Worm (Caenorhabditis elegans) whole organism, L2 larva: ENCODE data around the gene C11H1.5.

Experiments used
- ZK546.5 ChIP-seq: sonication (generic microtip); optimal IDR thresholded peaks from 2 replicates; lab custom pipeline; 2017; ENCODE audit warnings: missing biosample characterization, missing genetic modification characterization
- alr-1 ChIP-seq: fragments of 150-350 bp; optimal IDR thresholded peaks from 2 replicates; lab custom pipeline; 2014; ENCODE audit warnings: missing biosample characterization, missing genetic modification characterization
- aly-2 ChIP-seq: fragments of 150-350 bp; optimal IDR thresholded peaks from 2 replicates; lab custom pipeline; 2014; ENCODE audit warnings: missing biosample characterization, missing genetic modification characterization
- blmp-1 ChIP-seq: sonication (generic microtip); optimal IDR thresholded peaks from 2 replicates; lab custom pipeline; 2017; ENCODE audit warnings: missing genetic modification characterization, mild to moderate bottlenecking, missing compliant biosample characterization, antibody characterized with exemption, moderate library complexity; ENCODE audit not compliant: insufficient read depth
- ceh-82 ChIP-seq: fragments of 150-350 bp; optimal IDR thresholded peaks from 2 replicates; lab custom pipeline; 2014; ENCODE audit warnings: missing biosample characterization, missing genetic modification characterization
- crh-2 ChIP-seq: sonication (generic microtip); optimal IDR thresholded peaks from 2 replicates; lab custom pipeline; 2017; ENCODE audit warnings: missing biosample characterization, missing genetic modification characterization
- elt-3 ChIP-seq: sonication (generic microtip); optimal IDR thresholded peaks from 2 replicates; lab custom pipeline; 2017; ENCODE audit warnings: missing biosample characterization, missing genetic modification characterization
- lin-11 ChIP-seq: fragments of 150-350 bp; sonication (generic microtip); optimal IDR thresholded peaks from 2 replicates; lab custom pipeline; 2014; ENCODE audit warnings: missing biosample characterization, missing genetic modification characterization, inconsistent platforms, mixed read lengths
- lin-13 ChIP-seq: fragments of 150-350 bp; optimal IDR thresholded peaks from 2 replicates; lab custom pipeline; 2014; ENCODE audit warnings: missing biosample characterization, missing genetic modification reagents, missing genetic modification characterization
- nhr-12 ChIP-seq: fragments of 150-350 bp; optimal IDR thresholded peaks from 2 replicates; lab custom pipeline; 2014; ENCODE audit warnings: missing biosample characterization, missing genetic modification characterization
- nhr-77 ChIP-seq: fragments of 150-350 bp; optimal IDR thresholded peaks from 2 replicates; lab custom pipeline; 2014; ENCODE audit warnings: missing biosample characterization, missing genetic modification characterization
- skn-1 ChIP-seq: sonication (generic microtip); optimal IDR thresholded peaks from 2 replicates; lab custom pipeline; 2017; ENCODE audit warnings: missing biosample characterization, missing genetic modification characterization
- unc-55 ChIP-seq: fragments of 150-350 bp; sonication (generic microtip); optimal IDR thresholded peaks from 3 replicates; lab custom pipeline; 2014; ENCODE audit warnings: missing biosample characterization, missing genetic modification reagents, missing genetic modification characterization

DNA sequence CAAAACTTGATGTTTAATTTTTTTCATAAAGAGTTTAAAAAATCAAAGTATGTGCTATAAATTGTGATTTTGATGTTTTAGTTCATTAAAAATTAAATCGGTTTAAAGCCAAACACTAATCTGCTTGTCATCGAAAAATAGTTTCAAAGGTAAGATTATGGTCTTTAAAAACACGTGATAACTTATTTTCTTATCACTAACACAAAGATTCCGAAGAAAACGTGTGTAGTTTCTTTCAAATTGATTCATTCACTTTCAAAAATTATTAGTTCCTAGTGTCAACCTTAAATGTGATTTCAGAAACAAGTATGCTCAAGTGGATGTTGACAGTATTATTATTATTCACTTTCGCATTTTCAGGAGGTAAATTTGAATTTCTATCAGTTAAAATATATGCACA lies 47.0 kb downstream of the C11H1.5 start, which contains the start of gene E02H4.7:
- TF ChIP-seq alr-1 (tag; lab: Kevin White, UChicago) (no peak), nhr-12 (tag; lab: Kevin White, UChicago) (no peak), ceh-82 (tag; lab: Kevin White, UChicago) (no peak), elt-3 (tag; lab: Kevin White, UChicago) (no peak), blmp-1 (tag; lab: Kevin White, UChicago) (no peak), crh-2 (tag; lab: Kevin White, UChicago) (no peak), nhr-77 (tag; lab: Kevin White, UChicago) (no peak), lin-13 (GFP tag; lab: Kevin White, UChicago) (no peak), ZK546.5 (tag; lab: Kevin White, UChicago) (no peak), lin-11 (tag; lab: Kevin White, UChicago) (no peak), aly-2 (tag; lab: Kevin White, UChicago) (no peak), unc-55 (GFP tag; lab: Kevin White, UChicago) (no peak), skn-1 (tag; lab: Kevin White, UChicago) (no peak)
